Worm (Caenorhabditis elegans) whole organism, L4/young adult: ENCODE measurements around the gene cyp-34A7.

Source experiments
- W03F9.2 ChIP-seq: fragments of 150-350 bp; optimal IDR thresholded peaks from 2 replicates; lab custom pipeline; 2014; ENCODE audit warnings: missing biosample characterization, missing genetic modification characterization
- dao-5 ChIP-seq: sonication (generic microtip); optimal IDR thresholded peaks from 2 replicates; lab custom pipeline; 2016; ENCODE audit warnings: missing genotype, missing genetic modification characterization, moderate library complexity, missing compliant biosample characterization
- him-1 ChIP-seq: sonication (generic microtip); optimal IDR thresholded peaks from 2 replicates; lab custom pipeline; 2016; ENCODE audit warnings: missing genotype, missing genetic modification reagents, missing genetic modification characterization, missing compliant biosample characterization

- no peak for TF ChIP-seq him-1
- no peak for TF ChIP-seq W03F9.2 (tag; lab: Kevin White, UChicago)
- TF ChIP-seq dao-5 (tag; lab: Kevin White, UChicago) = no peak
Measured at ce11 chrV:3922547-3922946, 41.1 kb downstream of the cyp-34A7 start.
